Fruit fly (Drosophila melanogaster) whole organism, embryonic: ENCODE data around the gene meigo.

Experiments
- ATbp ChIP-seq: fragments of 200-800 bp; sonication (Bioruptor generic); optimal IDR thresholded peaks from 2 replicates; lab custom pipeline; 2017; ENCODE audit warnings: missing biosample characterization, mild to moderate bottlenecking, missing genetic modification characterization, missing genetic modification reagents
- Atf6 ChIP-seq: fragments of 200-800 bp; sonication (Bioruptor generic); IDR thresholded peaks from 2 replicates; pipeline ENCODE4 v1.3.6; 2022; ENCODE audit warnings: missing biosample characterization, missing genetic modification characterization
- B-H2 ChIP-seq: fragments of 200-800 bp; sonication (Bioruptor generic); optimal IDR thresholded peaks from 2 replicates; lab custom pipeline; 2018; ENCODE audit warnings: missing biosample characterization, mild to moderate bottlenecking, missing genetic modification characterization
- Blimp-1 ChIP-seq: fragments of 200-800 bp; sonication (Bioruptor generic); optimal IDR thresholded peaks from 3 replicates; lab custom pipeline; 2018; ENCODE audit warnings: missing biosample characterization, missing genetic modification characterization, mild to moderate bottlenecking, moderate library complexity, missing genetic modification reagents
- CG10462 ChIP-seq: fragments of 200-800 bp; sonication (Bioruptor generic); optimal IDR thresholded peaks from 2 replicates; lab custom pipeline; 2016; ENCODE audit warnings: missing biosample characterization, missing genetic modification characterization
- CG10543 ChIP-seq: fragments of 200-800 bp; sonication (Bioruptor generic); optimal IDR thresholded peaks from 3 replicates; lab custom pipeline; 2017; ENCODE audit warnings: missing biosample characterization, mild to moderate bottlenecking, missing genetic modification characterization, moderate library complexity
- CG11093 ChIP-seq: fragments of 200-800 bp; sonication (Bioruptor generic); IDR thresholded peaks from 3 replicates; pipeline ENCODE4 v1.3.6; 2022; ENCODE audit warnings: missing biosample characterization, missing genetic modification characterization
- CG11398 ChIP-seq: fragments of 200-800 bp; sonication (Bioruptor generic); optimal IDR thresholded peaks from 2 replicates; lab custom pipeline; 2016; ENCODE audit warnings: missing biosample characterization, missing genetic modification characterization
- CG13123 ChIP-seq: fragments of 200-800 bp; sonication (Bioruptor generic); optimal IDR thresholded peaks from 2 replicates; lab custom pipeline; 2016; ENCODE audit warnings: missing biosample characterization, missing genetic modification characterization
- CG14050 ChIP-seq: fragments of 200-800 bp; sonication (Bioruptor generic); IDR thresholded peaks from 3 replicates; pipeline ENCODE4 v1.3.6; 2022; ENCODE audit warnings: missing biosample characterization, missing genetic modification characterization
- CG1647 ChIP-seq: fragments of 200-800 bp; sonication (Bioruptor generic); optimal IDR thresholded peaks from 3 replicates; lab custom pipeline; 2016; ENCODE audit warnings: missing biosample characterization, missing genetic modification characterization
- CG17385 ChIP-seq: fragments of 200-800 bp; sonication (Bioruptor generic); optimal IDR thresholded peaks from 3 replicates; lab custom pipeline; 2018; ENCODE audit warnings: missing biosample characterization, mild to moderate bottlenecking, missing genetic modification characterization
- CG17829 ChIP-seq: fragments of 200-800 bp; optimal IDR thresholded peaks from 2 replicates; lab custom pipeline; 2019; ENCODE audit warnings: missing biosample characterization, mild to moderate bottlenecking, missing genetic modification characterization, moderate library complexity
- CG2875 ChIP-seq: fragments of 200-800 bp; sonication (Bioruptor generic); optimal IDR thresholded peaks from 2 replicates; lab custom pipeline; 2017; ENCODE audit warnings: missing biosample characterization, mild to moderate bottlenecking, missing genetic modification characterization, missing genetic modification reagents
- CG31224 ChIP-seq: fragments of 200-800 bp; sonication (Bioruptor generic); IDR thresholded peaks from 2 replicates; pipeline ENCODE4 v1.3.6; 2022; ENCODE audit warnings: missing biosample characterization, missing genetic modification characterization
- CG34224 ChIP-seq: fragments of 200-800 bp; sonication (Bioruptor generic); IDR thresholded peaks from 3 replicates; pipeline ENCODE4 v1.3.6; 2022; ENCODE audit warnings: missing biosample characterization, missing genetic modification characterization; ENCODE audit not compliant: partially characterized antibody
- CG5953 ChIP-seq: fragments of 200-800 bp; sonication (Bioruptor generic); IDR thresholded peaks from 2 replicates; pipeline ENCODE4 v1.3.6; 2022; ENCODE audit warnings: missing biosample characterization, missing genetic modification characterization
- CG9797 ChIP-seq: fragments of 200-800 bp; sonication (Bioruptor generic); optimal IDR thresholded peaks from 3 replicates; lab custom pipeline; 2018; ENCODE audit warnings: missing biosample characterization, mild to moderate bottlenecking, missing genetic modification characterization
- Drgx ChIP-seq: fragments of 200-800 bp; sonication (Bioruptor generic); IDR thresholded peaks from 2 replicates; pipeline ENCODE4 v1.3.6; 2022; ENCODE audit warnings: missing biosample characterization, missing genetic modification characterization
- HmgD ChIP-seq: fragments of 200-800 bp; sonication (Bioruptor generic); optimal IDR thresholded peaks from 3 replicates; lab custom pipeline; 2016; ENCODE audit warnings: missing biosample characterization, missing genetic modification characterization
- Hmx ChIP-seq: fragments of 200-800 bp; sonication (Bioruptor generic); optimal IDR thresholded peaks from 2 replicates; lab custom pipeline; 2016; ENCODE audit warnings: missing biosample characterization, missing genetic modification characterization
- Hr78 ChIP-seq, 2 experiments: fragments of 200-800 bp in 1 of 2; fragments of >200 bp in 1 of 2; sonication (Bioruptor generic) in 1 of 2; optimal IDR thresholded peaks; 2 replicates each; lab custom pipeline; 2017 to 2019; ENCODE audit warnings: missing biosample characterization in 2 of 2, missing genetic modification characterization in 2 of 2, mild to moderate bottlenecking in 1 of 2, moderate library complexity in 1 of 2
- Hsf ChIP-seq: fragments of 200-800 bp; sonication (Bioruptor generic); optimal IDR thresholded peaks from 3 replicates; lab custom pipeline; 2016; ENCODE audit warnings: missing biosample characterization, missing genetic modification characterization
- Jarid2 ChIP-seq: fragments of 200-800 bp; sonication (Bioruptor generic); optimal IDR thresholded peaks from 3 replicates; lab custom pipeline; 2017; ENCODE audit warnings: mild to moderate bottlenecking, missing biosample characterization, missing genetic modification reagents, missing genetic modification characterization
- Mrtf ChIP-seq: fragments of 200-800 bp; sonication (Bioruptor generic); IDR thresholded peaks from 3 replicates; pipeline ENCODE4 v1.3.6; 2022; ENCODE audit warnings: missing biosample characterization, missing genetic modification characterization
- Myb ChIP-seq: fragments of 200-800 bp; sonication (Bioruptor generic); optimal IDR thresholded peaks from 2 replicates; lab custom pipeline; 2016; ENCODE audit warnings: missing biosample characterization, missing genetic modification characterization
- Optix ChIP-seq: fragments of 200-800 bp; sonication (Bioruptor generic); IDR thresholded peaks from 3 replicates; pipeline ENCODE4 v1.3.6; 2022; ENCODE audit warnings: missing biosample characterization, missing genetic modification characterization
- Spps ChIP-seq: fragments of 200-800 bp; sonication (Bioruptor generic); optimal IDR thresholded peaks from 2 replicates; lab custom pipeline; 2018; ENCODE audit warnings: missing biosample characterization, mild to moderate bottlenecking, missing genetic modification characterization
- bbx ChIP-seq: fragments of 200-800 bp; sonication (Bioruptor generic); IDR thresholded peaks from 2 replicates; pipeline ENCODE4 v1.3.6; 2022; ENCODE audit warnings: missing biosample characterization, missing genetic modification characterization; ENCODE audit not compliant: partially characterized antibody
- cad ChIP-seq: fragments of >200 bp; optimal IDR thresholded peaks from 2 replicates; lab custom pipeline; 2017; ENCODE audit warnings: missing biosample characterization, missing genetic modification characterization
- caup ChIP-seq: fragments of 200-800 bp; sonication (Bioruptor generic); optimal IDR thresholded peaks from 3 replicates; lab custom pipeline; 2017; ENCODE audit warnings: missing biosample characterization, mild to moderate bottlenecking, missing genetic modification characterization, moderate library complexity; ENCODE audit not compliant: severe bottlenecking
- chn ChIP-seq: fragments of 200-800 bp; sonication (Bioruptor generic); optimal IDR thresholded peaks from 2 replicates; lab custom pipeline; 2016; ENCODE audit warnings: missing biosample characterization, missing genetic modification characterization
- esg ChIP-seq: fragments of 200-800 bp; sonication (Bioruptor generic); conservative IDR thresholded peaks from 2 replicates; pipeline ENCODE4 v1.3.6; 2022; ENCODE audit warnings: missing biosample characterization, missing genetic modification characterization
- exex ChIP-seq: fragments of 200-800 bp; sonication (Bioruptor generic); optimal IDR thresholded peaks from 4 replicates; lab custom pipeline; 2018; ENCODE audit warnings: missing biosample characterization, mild to moderate bottlenecking, missing genetic modification characterization, moderate library complexity
- gro ChIP-seq: fragments of 200-800 bp; sonication (Bioruptor generic); optimal IDR thresholded peaks from 2 replicates; lab custom pipeline; 2016; ENCODE audit warnings: missing biosample characterization, missing genetic modification characterization
- hkb ChIP-seq, 2 experiments: fragments of 200-800 bp in 1 of 2; fragments of >200 bp in 1 of 2; sonication (Bioruptor generic) in 1 of 2; IDR thresholded peaks in 1 of 2; optimal IDR thresholded peaks in 1 of 2; 2 replicates each; pipeline versions ENCODE4 v1.3.6 to Lab custom; 2017 to 2022; ENCODE audit warnings: missing biosample characterization in 1 of 2, missing genetic modification characterization in 1 of 2
- kay ChIP-seq: fragments of 200-800 bp; sonication (Bioruptor generic); optimal IDR thresholded peaks from 2 replicates; lab custom pipeline; 2016; ENCODE audit warnings: missing biosample characterization, missing genetic modification characterization
- lilli ChIP-seq: fragments of 200-800 bp; sonication (Bioruptor generic); optimal IDR thresholded peaks from 3 replicates; lab custom pipeline; 2016; ENCODE audit warnings: missing biosample characterization, missing genetic modification characterization
- nom ChIP-seq: fragments of 200-800 bp; sonication (Bioruptor generic); optimal IDR thresholded peaks from 2 replicates; lab custom pipeline; 2017; ENCODE audit warnings: missing biosample characterization, missing genetic modification characterization, mild to moderate bottlenecking, moderate library complexity, missing genetic modification reagents
- pzg ChIP-seq: fragments of 200-800 bp; sonication (Bioruptor generic); optimal IDR thresholded peaks from 3 replicates; lab custom pipeline; 2018; ENCODE audit warnings: missing biosample characterization, mild to moderate bottlenecking, missing genetic modification characterization, moderate library complexity
- ranshi ChIP-seq: fragments of 200-800 bp; sonication (Bioruptor generic); IDR thresholded peaks from 2 replicates; pipeline ENCODE4 v1.3.6; 2022; ENCODE audit warnings: missing biosample characterization, missing genetic modification characterization
- schlank ChIP-seq: fragments of 200-800 bp; sonication (Bioruptor generic); optimal IDR thresholded peaks from 2 replicates; lab custom pipeline; 2018; ENCODE audit warnings: missing biosample characterization, mild to moderate bottlenecking, missing genetic modification characterization
- stwl ChIP-seq: fragments of 200-800 bp; sonication (Bioruptor generic); optimal IDR thresholded peaks from 3 replicates; lab custom pipeline; 2018; ENCODE audit warnings: missing biosample characterization, mild to moderate bottlenecking, missing genetic modification characterization, moderate library complexity
- tna ChIP-seq: fragments of 200-800 bp; sonication (Bioruptor generic); IDR thresholded peaks from 2 replicates; pipeline ENCODE4 v1.3.6; 2022; ENCODE audit warnings: missing biosample characterization, missing genetic modification characterization; ENCODE audit not compliant: partially characterized antibody
- trem ChIP-seq: fragments of 200-800 bp; optimal IDR thresholded peaks from 3 replicates; lab custom pipeline; 2019; ENCODE audit warnings: missing biosample characterization, mild to moderate bottlenecking, missing genetic modification characterization, moderate library complexity
- ttk ChIP-seq: fragments of 200-800 bp; sonication (Bioruptor generic); IDR thresholded peaks from 2 replicates; pipeline ENCODE4 v2.1.2; 2022; ENCODE audit warnings: missing biosample characterization, missing genetic modification characterization
- twi ChIP-seq: fragments of 200-800 bp; optimal IDR thresholded peaks from 2 replicates; lab custom pipeline; 2019; ENCODE audit warnings: missing biosample characterization, mild to moderate bottlenecking, missing genetic modification characterization, moderate library complexity
- unc-4 ChIP-seq: fragments of 200-800 bp; sonication (Bioruptor generic); IDR thresholded peaks from 2 replicates; pipeline ENCODE4 v1.3.6; 2022; ENCODE audit warnings: missing biosample characterization, missing genetic modification characterization; ENCODE audit not compliant: partially characterized antibody

Gene meigo

dm6 chr3R:21184373-21185132 is 46.5 kb downstream of the meigo start (continued):
- TF ChIP-seq Myb (peak; percentile 98), unc-4 (no peak), ttk (peak; percentile 73), Hr78 (GFP tag; optimal IDR thresholded peaks at IDR 0.05; lab: Kevin White, UChicago) (no peak), CG9797 (no peak), stwl (tag; lab: Kevin White, UChicago) (peak; percentile 76), kay (GFP tag; lab: Kevin White, UChicago) (no peak), trem (tag; lab: Kevin White, UChicago) (peak; percentile 50), CG11093 (no peak), CG2875 (peak; percentile 70), CG14050 (GFP tag; lab: Robert Waterston, UW) (peak; percentile 50; the same call in 2 of the 3 replicates), CG10543 (GFP tag; lab: Kevin White, UChicago) (peak; percentile 64), chn (GFP tag; lab: Kevin White, UChicago) (peak; percentile 89), CG34224 (GFP tag; lab: Robert Waterston, UW) (no peak), tna (GFP tag; lab: Robert Waterston, UW) (no peak), CG31224 (GFP tag; lab: Robert Waterston, UW) (peak; percentile 67), Hmx (GFP tag; lab: Kevin White, UChicago) (no peak), CG11398 (peak; percentile 65), B-H2 (peak; percentile 80), CG17829 (tag; lab: Kevin White, UChicago) (peak; percentile 65), HmgD (GFP tag; lab: Kevin White, UChicago) (peak; percentile 70), lilli (GFP tag; lab: Kevin White, UChicago) (peak; percentile 69), ATbp (GFP tag; lab: Kevin White, UChicago) (peak; percentile 60), twi (tag; lab: Kevin White, UChicago) (peak; percentile 26), hkb (optimal IDR thresholded peaks at IDR 0.05; lab: Kevin White, UChicago) (no peak), hkb (GFP tag; IDR thresholded peaks at IDR 0.05; lab: Robert Waterston, UW) (peak; percentile 31; the same call in 1 of the 2 replicates), Mrtf (peak; percentile 58; the same call in 1 of the 3 replicates), Atf6 (GFP tag; lab: Robert Waterston, UW) (peak; percentile 63), schlank (tag; lab: Kevin White, UChicago) (no peak), Optix (GFP tag; lab: Robert Waterston, UW) (peak; percentile 79), Jarid2 (GFP tag; lab: Kevin White, UChicago) (peak; percentile 78), Hsf (GFP tag; lab: Kevin White, UChicago) (peak; percentile 80), gro (peak; percentile 84), pzg (GFP tag; lab: Kevin White, UChicago) (peak; percentile 32), caup (GFP tag; lab: Kevin White, UChicago) (peak; percentile 87), CG13123 (no peak), exex (tag; lab: Kevin White, UChicago) (peak; percentile 6), cad (GFP tag; lab: Kevin White, UChicago) (no peak), CG5953 (peak; percentile 33; the same call in 1 of the 2 replicates), nom (GFP tag; lab: Kevin White, UChicago) (no peak), Drgx (GFP tag; lab: Robert Waterston, UW) (peak; percentile 33; the same call in 1 of the 2 replicates), CG1647 (GFP tag; lab: Kevin White, UChicago) (peak; percentile 62), CG17385 (GFP tag; lab: Kevin White, UChicago) (peak; percentile 60), Spps (tag; lab: Kevin White, UChicago) (no peak), CG10462 (GFP tag; lab: Kevin White, UChicago) (no peak), bbx (GFP tag; lab: Robert Waterston, UW) (peak; percentile 50; the same call in 1 of the 2 replicates), ranshi (GFP tag; lab: Robert Waterston, UW) (peak; percentile 69; the same call in 1 of the 2 replicates), Blimp-1 (GFP tag; lab: Kevin White, UChicago) (peak; percentile 56), esg (GFP tag; lab: Robert Waterston, UW) (peak; percentile 27; the same call in 1 of the 2 replicates)
